Worm (Caenorhabditis elegans): Measurements from ENCODE around the gene lin-12.
A peak's percentile ranks its signal among the peaks of the same experiment; 100 is the strongest.

The lin-12 gene

ce11 chrIII:9110270-9110669 is 39.0 kb upstream of the lin-12 start:
- TF ChIP-seq npax-4 (tag; optimal IDR thresholded peaks at IDR 0.05), result no peak
- TF ChIP-seq dmd-4 (tag; optimal IDR thresholded peaks at IDR 0.05; ENCODE audit: borderline replicate concordance), result no peak
- TF ChIP-seq pat-9 (tag; optimal IDR thresholded peaks at IDR 0.05), result no peak
- no peak for TF ChIP-seq ahr-1 (tag; optimal IDR thresholded peaks at IDR 0.05)
- no peak for TF ChIP-seq C38D4.7 (GFP tag; optimal IDR thresholded peaks at IDR 0.05)
- TF ChIP-seq Y22D7AL.16 (tag; optimal IDR thresholded peaks at IDR 0.05), result no peak
- TF ChIP-seq ceh-9 (tag; optimal IDR thresholded peaks at IDR 0.05), result no peak

DNA sequence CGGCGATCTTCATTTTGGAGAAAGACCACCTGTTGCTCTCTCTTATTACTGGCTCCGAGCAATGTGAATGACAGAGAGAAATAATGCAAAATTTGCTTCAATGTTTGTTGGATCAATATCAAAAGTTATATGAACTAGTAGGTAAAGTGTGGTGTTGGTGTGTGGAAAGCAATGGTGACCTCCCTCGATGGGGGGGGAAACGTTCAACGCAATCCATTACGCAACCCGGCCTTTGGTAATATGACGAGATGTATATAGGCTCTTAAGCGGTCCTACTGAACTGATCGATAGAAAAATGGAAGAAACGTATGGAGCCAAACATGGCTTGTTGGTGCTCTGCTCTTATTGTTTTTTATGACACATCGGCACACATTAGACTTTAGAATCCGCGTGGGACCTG is 38.5 kb upstream of the lin-12 start:
- peak; percentile 6 for TF ChIP-seq elt-2 (tag; optimal IDR thresholded peaks at IDR 0.05)
- no peak for TF ChIP-seq sdc-2 (tag; optimal IDR thresholded peaks at IDR 0.05)

- TF ChIP-seq pat-9 (tag; optimal IDR thresholded peaks at IDR 0.05) (no peak), hlh-15 (tag; optimal IDR thresholded peaks at IDR 0.05) (no peak), lin-11 (tag; optimal IDR thresholded peaks at IDR 0.05) (no peak), elt-4 (tag; optimal IDR thresholded peaks at IDR 0.05) (no peak), C08G9.2 (tag; optimal IDR thresholded peaks at IDR 0.05) (no peak), pros-1 (tag; optimal IDR thresholded peaks at IDR 0.05) (no peak), zip-5 (tag; optimal IDR thresholded peaks at IDR 0.05) (no peak), syd-9 (tag; optimal IDR thresholded peaks at IDR 0.05) (no peak), pha-4 (tag; optimal IDR thresholded peaks at IDR 0.05) (no peak), K09A11.1 (tag; optimal IDR thresholded peaks at IDR 0.05; ENCODE audit: insufficient read depth) (no peak), madf-2 (tag; optimal IDR thresholded peaks at IDR 0.05) (no peak), eyg-1 (tag; optimal IDR thresholded peaks at IDR 0.05) (no peak), tbx-2 (tag; optimal IDR thresholded peaks at IDR 0.05) (no peak), unc-3 (GFP tag; conservative IDR thresholded peaks at IDR 0.05) (no peak), unc-3 (tag; optimal IDR thresholded peaks at IDR 0.05) (no peak), npax-4 (tag; optimal IDR thresholded peaks at IDR 0.05) (no peak), ceh-31 (tag; optimal IDR thresholded peaks at IDR 0.05) (no peak), dmd-4 (tag; optimal IDR thresholded peaks at IDR 0.05; ENCODE audit: borderline replicate concordance) (no peak), ceh-24 (tag; optimal IDR thresholded peaks at IDR 0.05) (no peak), ceh-45 (GFP tag; IDR thresholded peaks at IDR 0.05) (no peak), ceh-2 (tag; optimal IDR thresholded peaks at IDR 0.05) (no peak)
Measured at ce11 chrIII:9109172-9109571, 37.9 kb upstream of the lin-12 start, which contains the start of gene cya-1. TSS of gene cya-1 (minus strand) at chrIII:9109272.

DNA sequence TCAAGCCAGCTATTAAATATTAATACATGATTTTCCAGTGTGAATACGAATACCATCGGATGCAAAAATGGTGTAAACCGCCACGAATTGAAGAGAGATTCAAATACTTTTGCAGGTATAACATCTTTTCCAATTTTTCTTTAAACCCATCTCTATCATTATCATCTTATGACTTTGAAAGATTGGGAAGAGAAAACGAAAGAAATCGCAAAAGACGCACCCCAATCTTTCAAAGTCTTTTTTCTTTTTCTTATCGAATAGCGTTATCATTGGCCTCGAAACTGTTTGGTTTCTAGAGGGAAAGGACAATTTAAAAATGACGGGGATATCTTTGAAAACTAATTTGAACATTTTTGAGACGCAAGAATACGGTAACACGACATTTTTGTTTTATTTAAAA is 34.4 kb upstream of the lin-12 start:
- no peak for TF ChIP-seq fax-1 (tag; optimal IDR thresholded peaks at IDR 0.05)
- no peak for TF ChIP-seq mec-3 (tag; optimal IDR thresholded peaks at IDR 0.05; ENCODE audit: borderline replicate concordance)
- TF ChIP-seq unc-42 (tag; optimal IDR thresholded peaks at IDR 0.05), result no peak
- TF ChIP-seq hlh-8 (tag; optimal IDR thresholded peaks at IDR 0.05), result no peak
- no peak for TF ChIP-seq unc-86 (tag; optimal IDR thresholded peaks at IDR 0.05)
- no peak for TF ChIP-seq ceh-22 (tag; optimal IDR thresholded peaks at IDR 0.05)
- no peak for TF ChIP-seq ahr-1 (tag; optimal IDR thresholded peaks at IDR 0.05)
- no peak for TF ChIP-seq C38D4.7 (GFP tag; optimal IDR thresholded peaks at IDR 0.05)

DNA sequence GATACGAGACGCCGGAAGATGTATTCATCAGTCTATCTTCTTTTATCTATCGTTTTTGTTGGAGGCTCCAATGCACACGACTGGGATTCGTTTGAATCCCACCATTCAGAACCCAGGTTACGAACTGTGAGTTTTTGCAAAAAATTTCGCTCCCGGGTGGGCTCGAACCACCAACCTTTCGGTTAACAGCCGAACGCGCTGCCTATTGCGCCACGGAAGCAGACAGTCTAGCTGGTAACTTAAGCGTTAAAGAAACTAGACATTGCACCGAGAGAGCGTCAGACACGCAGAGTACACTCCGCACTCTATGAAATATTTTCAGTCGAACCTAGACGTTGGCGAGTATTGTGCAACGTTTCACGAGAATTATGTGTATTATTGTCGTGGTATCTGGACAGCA is 32.8 kb upstream of the lin-12 start:
- TF ChIP-seq ceh-34 (tag; optimal IDR thresholded peaks at IDR 0.05), result no peak
- no peak for TF ChIP-seq pag-3 (tag; optimal IDR thresholded peaks at IDR 0.05; ENCODE audit: borderline replicate concordance)
- no peak for TF ChIP-seq pros-1 (tag; optimal IDR thresholded peaks at IDR 0.05)
- TF ChIP-seq pat-9 (tag; optimal IDR thresholded peaks at IDR 0.05), result peak; percentile 58
- TF ChIP-seq madf-2 (tag; optimal IDR thresholded peaks at IDR 0.05), result peak; percentile 49
- TF ChIP-seq lim-6 (tag; optimal IDR thresholded peaks at IDR 0.05), result no peak
- TF ChIP-seq nhr-232 (tag; optimal IDR thresholded peaks at IDR 0.05), result peak; percentile 42
- TF ChIP-seq ref-2 (tag; optimal IDR thresholded peaks at IDR 0.05), result no peak
- TF ChIP-seq elt-2 (tag; optimal IDR thresholded peaks at IDR 0.05), result no peak
- TF ChIP-seq ceh-18 (tag; optimal IDR thresholded peaks at IDR 0.05), result no peak
- peak; percentile 26 for TF ChIP-seq ztf-16 (tag; optimal IDR thresholded peaks at IDR 0.05)
- TF ChIP-seq npax-4 (tag; optimal IDR thresholded peaks at IDR 0.05), result no peak
- no peak for TF ChIP-seq sdc-2 (tag; optimal IDR thresholded peaks at IDR 0.05)
- no peak for TF ChIP-seq pha-4 (tag; optimal IDR thresholded peaks at IDR 0.05)
- no peak for TF ChIP-seq odd-2 (tag; optimal IDR thresholded peaks at IDR 0.05)
- no peak for TF ChIP-seq ceh-48 (tag; optimal IDR thresholded peaks at IDR 0.05)
- TF ChIP-seq rnt-1 (tag; optimal IDR thresholded peaks at IDR 0.05), result no peak
- TF ChIP-seq pax-1 (tag; optimal IDR thresholded peaks at IDR 0.05), result no peak
- no peak for TF ChIP-seq nhr-11 (tag; optimal IDR thresholded peaks at IDR 0.05)
- no peak for TF ChIP-seq ets-4 (tag; optimal IDR thresholded peaks at IDR 0.05)
- TF ChIP-seq dmd-4 (tag; optimal IDR thresholded peaks at IDR 0.05; ENCODE audit: borderline replicate concordance), result peak; percentile 42
- TF ChIP-seq ama-1 (optimal IDR thresholded peaks at IDR 0.05), result no peak
- no peak for TF ChIP-seq ceh-9 (tag; optimal IDR thresholded peaks at IDR 0.05)
